Fruit fly (Drosophila melanogaster): ENCODE results near the gene Ppm1.

Ppm1 gene

DNA sequence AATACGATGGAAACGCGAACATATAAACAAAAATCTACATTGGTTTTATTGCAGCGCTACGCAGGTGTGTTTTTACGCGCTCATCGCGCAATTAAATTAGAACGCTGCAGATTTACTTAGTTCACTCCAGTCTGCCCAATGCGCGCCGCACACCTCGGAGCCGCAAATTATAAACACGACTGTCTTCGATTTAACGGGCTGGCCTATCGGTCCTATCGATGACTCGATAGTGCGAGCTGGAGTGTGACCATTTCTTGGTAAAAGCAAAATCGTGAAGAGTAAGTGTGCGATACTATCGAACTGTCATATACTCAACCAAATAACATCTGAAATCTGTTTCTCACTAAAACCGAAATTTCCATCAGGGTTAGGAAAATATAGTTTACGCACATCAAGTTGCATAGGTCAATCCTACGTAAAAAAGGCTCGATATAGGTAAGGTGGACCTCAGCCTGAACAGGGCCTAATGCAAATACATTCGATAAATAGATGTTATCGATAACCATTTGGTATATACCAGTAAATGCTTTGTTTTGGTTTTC lies 40.6 kb upstream of the Ppm1 start, which contains the start of the genes klar and BORCS6:
TSS of gene klar (minus strand) at position 183 of the 542 bp plus-strand sequence.
TSS of gene BORCS6 (plus strand) at position 420 of the 542 bp plus-strand sequence.
- TF ChIP-seq CG34367 (tag; optimal IDR thresholded peaks at IDR 0.05) = no peak
- peak; percentile 37; the same call in 1 of the 2 replicates for TF ChIP-seq Ets98B (GFP tag; IDR thresholded peaks at IDR 0.05)
- TF ChIP-seq CG9948 (tag; optimal IDR thresholded peaks at IDR 0.05) = peak; percentile 12
- peak; percentile 35 for TF ChIP-seq CG8159 (tag; optimal IDR thresholded peaks at IDR 0.05)
- no peak for TF ChIP-seq Pif1B (GFP tag; optimal IDR thresholded peaks at IDR 0.05)
- no peak for TF ChIP-seq CG4496 (GFP tag; IDR thresholded peaks at IDR 0.05)
- no peak for TF ChIP-seq rn (GFP tag; IDR thresholded peaks at IDR 0.05)
- TF ChIP-seq CG17806 (tag; optimal IDR thresholded peaks at IDR 0.05) = peak; percentile 36
- TF ChIP-seq CG8301 (tag; optimal IDR thresholded peaks at IDR 0.05) = no peak
- no peak for TF ChIP-seq CG13204 (GFP tag; optimal IDR thresholded peaks at IDR 0.05)
- TF ChIP-seq EcR (GFP tag; optimal IDR thresholded peaks at IDR 0.05) = no peak
- TF ChIP-seq Pif1A (GFP tag; optimal IDR thresholded peaks at IDR 0.05) = no peak
- TF ChIP-seq Snoo (tag; optimal IDR thresholded peaks at IDR 0.05) = no peak
- no peak for TF ChIP-seq CG10348 (GFP tag; IDR thresholded peaks at IDR 0.05)
- peak; percentile 36 for TF ChIP-seq D1 (tag; optimal IDR thresholded peaks at IDR 0.05)
- TF ChIP-seq CG12605 (GFP tag; IDR thresholded peaks at IDR 0.05) = no peak
- TF ChIP-seq fd96Ca (GFP tag; IDR thresholded peaks at IDR 0.05) = 0 out of 3 replicates have a peak, but pooled peaks have one; percentile 37
- no peak for TF ChIP-seq CG14655 (GFP tag; optimal IDR thresholded peaks at IDR 0.05)
- no peak for TF ChIP-seq gl (tag; optimal IDR thresholded peaks at IDR 0.05)
- TF ChIP-seq CG15710 (tag; optimal IDR thresholded peaks at IDR 0.05) = peak; percentile 22
- no peak for TF ChIP-seq CG32121 (GFP tag; IDR thresholded peaks at IDR 0.05)

DNA sequence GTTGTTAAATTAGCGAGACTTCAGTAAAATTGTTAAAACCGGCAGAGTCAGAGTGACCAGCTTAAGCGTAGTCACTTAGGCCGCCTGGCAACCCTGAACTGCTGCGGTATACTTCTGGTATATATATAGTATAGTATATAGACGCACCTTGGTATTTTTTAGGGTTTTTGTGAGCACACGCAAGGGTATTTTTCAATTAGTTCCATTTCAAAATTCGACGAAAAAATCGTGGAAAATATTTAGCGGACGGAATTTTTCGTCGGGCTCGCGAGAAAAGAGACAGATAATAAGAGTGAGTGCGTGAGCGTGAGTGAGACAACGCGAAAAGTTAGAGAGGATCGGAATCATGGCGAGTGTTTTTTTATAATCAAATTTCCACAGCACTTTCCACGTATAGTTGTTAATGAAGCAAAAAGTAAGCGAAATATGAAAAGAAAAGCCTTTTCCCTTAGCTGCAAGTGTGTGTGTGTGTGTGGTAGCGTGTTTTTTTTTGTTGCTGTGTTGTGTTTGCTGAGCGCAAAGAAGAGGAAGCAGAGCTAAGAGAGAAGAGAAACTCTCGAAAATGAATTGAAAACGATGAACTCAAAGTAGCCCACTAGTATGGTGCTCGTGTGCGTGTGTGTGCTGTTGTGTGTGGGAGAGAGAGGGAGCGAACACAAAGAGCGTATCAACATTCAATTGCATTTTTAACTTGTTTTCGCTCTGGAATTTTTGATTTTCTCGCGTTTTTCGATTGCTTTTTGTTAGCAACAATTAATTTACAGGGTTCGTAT lies 38.1 kb upstream of the Ppm1 start, which contains the start of the genes Cypl and Hipk:
TSS of gene Cypl (minus strand) at position 69 of the 773 bp plus-strand sequence.
TSS of gene Hipk (plus strand) at position 198 of the 773 bp plus-strand sequence.
- TF ChIP-seq CG17806 (tag; optimal IDR thresholded peaks at IDR 0.05) = no peak
- TF ChIP-seq CG4496 (GFP tag; IDR thresholded peaks at IDR 0.05) = peak; percentile 43; the same call in 1 of the 3 replicates
- TF ChIP-seq CG15710 (tag; optimal IDR thresholded peaks at IDR 0.05) = no peak
- 0 out of 2 replicates have a peak, but pooled peaks have one; percentile 10 for TF ChIP-seq CG32121 (GFP tag; IDR thresholded peaks at IDR 0.05)
- TF ChIP-seq EcR (GFP tag; optimal IDR thresholded peaks at IDR 0.05) = peak; percentile 88
- TF ChIP-seq CG14655 (GFP tag; optimal IDR thresholded peaks at IDR 0.05) = no peak
- peak; percentile 27 for TF ChIP-seq CG8301 (tag; optimal IDR thresholded peaks at IDR 0.05)
- 0 out of 2 replicates have a peak, but pooled peaks have one; percentile 49 for TF ChIP-seq CG12605 (GFP tag; IDR thresholded peaks at IDR 0.05)
- TF ChIP-seq Ets98B (GFP tag; IDR thresholded peaks at IDR 0.05) = peak; percentile 29; the same call in 1 of the 2 replicates
- TF ChIP-seq Pif1B (GFP tag; optimal IDR thresholded peaks at IDR 0.05) = peak; percentile 54
- TF ChIP-seq CG13204 (GFP tag; optimal IDR thresholded peaks at IDR 0.05) = peak; percentile 11
- TF ChIP-seq Pif1A (GFP tag; optimal IDR thresholded peaks at IDR 0.05) = peak; percentile 37
- no peak for TF ChIP-seq fd96Ca (GFP tag; IDR thresholded peaks at IDR 0.05)
- no peak for TF ChIP-seq D1 (tag; optimal IDR thresholded peaks at IDR 0.05)
- no peak for TF ChIP-seq CG34367 (tag; optimal IDR thresholded peaks at IDR 0.05)
- TF ChIP-seq Snoo (tag; optimal IDR thresholded peaks at IDR 0.05) = peak; percentile 15
- TF ChIP-seq CG9948 (tag; optimal IDR thresholded peaks at IDR 0.05) = no peak
- no peak for TF ChIP-seq CG10348 (GFP tag; IDR thresholded peaks at IDR 0.05)
- no peak for TF ChIP-seq rn (GFP tag; IDR thresholded peaks at IDR 0.05)
- TF ChIP-seq gl (tag; optimal IDR thresholded peaks at IDR 0.05) = no peak
- peak; percentile 2 for TF ChIP-seq CG8159 (tag; optimal IDR thresholded peaks at IDR 0.05)

DNA sequence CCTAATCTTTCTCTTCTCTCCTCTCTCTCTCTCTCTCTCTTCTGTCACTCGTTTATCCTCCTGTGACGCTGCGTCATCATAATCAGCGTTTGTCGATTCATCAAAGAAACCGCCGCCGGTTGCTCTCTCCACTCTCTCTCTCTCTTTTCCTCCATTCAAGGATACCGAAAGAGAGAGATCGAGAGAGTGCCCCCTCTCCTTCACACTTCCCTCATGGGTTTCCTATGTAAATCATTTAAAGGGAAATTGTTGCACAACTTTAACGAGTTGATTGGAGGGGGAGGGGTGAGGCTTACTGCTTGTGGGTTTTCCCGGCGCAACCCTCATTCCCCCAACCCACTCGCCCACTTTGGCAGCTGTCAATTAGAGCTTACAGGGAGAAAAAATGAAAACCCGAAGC lies 36.9 kb upstream of the Ppm1 start:
- TF ChIP-seq CG13204 (GFP tag; optimal IDR thresholded peaks at IDR 0.05) = peak; percentile 6
- no peak for TF ChIP-seq CG34367 (tag; optimal IDR thresholded peaks at IDR 0.05)

DNA sequence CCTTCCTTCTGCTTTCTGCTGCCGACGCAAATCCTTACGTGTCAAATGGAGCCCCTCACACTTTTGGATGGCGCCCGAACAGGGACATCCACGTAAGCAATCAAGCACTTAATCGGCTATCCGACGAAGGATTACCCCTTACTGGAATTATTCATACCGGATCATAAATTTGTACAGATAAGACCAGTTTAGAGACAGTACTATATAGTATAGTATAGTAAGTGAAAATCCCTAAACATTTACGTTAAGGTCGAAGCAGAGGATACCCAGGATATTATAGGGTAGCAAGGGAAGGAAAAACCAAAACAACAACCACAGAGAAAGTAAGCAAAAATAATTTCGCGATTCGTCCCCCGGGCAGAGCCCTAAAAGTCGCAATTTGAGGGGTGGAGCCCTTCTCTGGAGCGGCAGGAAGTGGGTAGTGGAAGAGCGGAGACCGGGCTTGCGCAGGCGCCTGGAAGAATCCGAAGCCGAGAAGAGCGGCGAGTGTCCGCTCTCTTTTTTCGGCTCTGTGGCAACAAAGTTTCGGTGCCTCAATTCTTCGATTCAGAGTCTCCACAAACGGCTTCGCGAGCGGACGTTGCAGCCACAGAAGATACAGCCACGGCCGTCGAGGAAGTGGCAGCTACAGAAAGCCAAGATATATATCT lies 35.5 kb upstream of the Ppm1 start:
- peak; percentile 76 for TF ChIP-seq fd96Ca (GFP tag; IDR thresholded peaks at IDR 0.05)
- no peak for TF ChIP-seq CG13204 (GFP tag; optimal IDR thresholded peaks at IDR 0.05)
- TF ChIP-seq CG9948 (tag; optimal IDR thresholded peaks at IDR 0.05) = peak; percentile 78
- peak; percentile 81 for TF ChIP-seq Ets98B (GFP tag; IDR thresholded peaks at IDR 0.05)
- 0 out of 2 replicates have a peak, but pooled peaks have one; percentile 35 for TF ChIP-seq CG12605 (GFP tag; IDR thresholded peaks at IDR 0.05)
- TF ChIP-seq Pif1A (GFP tag; optimal IDR thresholded peaks at IDR 0.05) = peak; percentile 89
- TF ChIP-seq CG34367 (tag; optimal IDR thresholded peaks at IDR 0.05) = peak; percentile 74
- peak; percentile 84 for TF ChIP-seq CG8159 (tag; optimal IDR thresholded peaks at IDR 0.05)
- peak; percentile 89 for TF ChIP-seq CG4496 (GFP tag; IDR thresholded peaks at IDR 0.05)
- peak; percentile 68; the same call in 1 of the 2 replicates for TF ChIP-seq CG32121 (GFP tag; IDR thresholded peaks at IDR 0.05)
- TF ChIP-seq D1 (tag; optimal IDR thresholded peaks at IDR 0.05) = no peak
- TF ChIP-seq CG15710 (tag; optimal IDR thresholded peaks at IDR 0.05) = peak; percentile 77
- TF ChIP-seq CG8301 (tag; optimal IDR thresholded peaks at IDR 0.05) = peak; percentile 74
- TF ChIP-seq rn (GFP tag; IDR thresholded peaks at IDR 0.05) = no peak
- peak; percentile 64 for TF ChIP-seq gl (tag; optimal IDR thresholded peaks at IDR 0.05)
- TF ChIP-seq Snoo (tag; optimal IDR thresholded peaks at IDR 0.05) = peak; percentile 85
- peak; percentile 86 for TF ChIP-seq Pif1B (GFP tag; optimal IDR thresholded peaks at IDR 0.05)
- peak; percentile 80 for TF ChIP-seq CG17806 (tag; optimal IDR thresholded peaks at IDR 0.05)
- 0 out of 2 replicates have a peak, but pooled peaks have one; percentile 31 for TF ChIP-seq CG10348 (GFP tag; IDR thresholded peaks at IDR 0.05)
- TF ChIP-seq CG14655 (GFP tag; optimal IDR thresholded peaks at IDR 0.05) = peak; percentile 84
- peak; percentile 10 for TF ChIP-seq EcR (GFP tag; optimal IDR thresholded peaks at IDR 0.05)

All from whole organism, pupa.